Fruit fly (Drosophila melanogaster): Measurements from ENCODE around the gene CG33645.

DNA sequence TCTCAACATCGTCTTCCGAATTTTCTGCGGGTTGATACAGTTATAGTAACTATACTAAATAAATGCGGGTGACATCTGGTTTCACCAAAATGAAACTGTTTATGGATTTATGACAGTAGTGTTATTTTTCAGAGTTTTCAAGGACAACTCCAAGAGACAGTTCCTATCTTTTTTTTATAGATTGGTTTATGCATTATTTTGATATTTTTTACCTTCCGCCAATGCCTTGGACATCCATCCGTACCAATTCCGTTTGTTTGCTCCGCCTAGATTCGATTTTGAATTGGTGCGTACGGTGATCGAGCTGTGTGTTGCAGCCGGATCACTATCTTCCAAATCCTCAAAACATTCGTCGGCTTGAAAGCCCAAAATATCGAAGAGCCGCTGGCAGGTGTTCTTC is 9.3 kb downstream of the CG33645 start, which contains the start of gene CG16853:
- no peak for TF ChIP-seq CG8478 (optimal IDR thresholded peaks at IDR 0.05)
- TF ChIP-seq CTCF (optimal IDR thresholded peaks at IDR 0.05) = no peak

Data from S2 (cell line).